Worm (Caenorhabditis elegans) whole organism, L1 larva: ENCODE measurements around the gene Y53C12A.6.

Experiments used
- C34B4.2 ChIP-seq: sonication (generic microtip); optimal IDR thresholded peaks from 2 replicates; lab custom pipeline; 2017; ENCODE audit warnings: mild to moderate bottlenecking, missing genetic modification characterization, missing compliant biosample characterization
- ceh-88 ChIP-seq: fragments of 200-800 bp; sonication (Bioruptor generic); IDR thresholded peaks from 2 replicates; pipeline ENCODE4 v1.3.6; 2022; ENCODE audit warnings: missing genetic modification characterization, missing compliant biosample characterization

- TF ChIP-seq ceh-88 (GFP tag; lab: Robert Waterston, UW) (no peak), C34B4.2 (tag; lab: Kevin White, UChicago) (no peak)
Measured at ce11 chrII:9708835-9709299, 8.9 kb downstream of the Y53C12A.6 start, which contains the start of gene glt-5.
